Worm (Caenorhabditis elegans): ENCODE results near the gene npax-1.
A peak's percentile ranks its signal among the peaks of the same experiment; 100 is the strongest.

The npax-1 gene

ce11 chrII:7338995-7339394 lies 7.9 kb upstream of the npax-1 start, which contains the start of gene nhr-21:
Gene nhr-21, plus strand, starts transcription at chrII:7339229.
- TF ChIP-seq nhr-25 (tag; optimal IDR thresholded peaks at IDR 0.05) (peak; percentile 24), ama-1 (optimal IDR thresholded peaks at IDR 0.05) (peak; percentile 52), ztf-11 (tag; optimal IDR thresholded peaks at IDR 0.05) (no peak), nfya-1 (tag; optimal IDR thresholded peaks at IDR 0.05; ENCODE audit: insufficient read depth) (peak; percentile 35), nhr-23 (tag; optimal IDR thresholded peaks at IDR 0.05) (peak; percentile 50), egl-27 (tag; optimal IDR thresholded peaks at IDR 0.05) (no peak), ceh-28 (tag; optimal IDR thresholded peaks at IDR 0.05) (peak; percentile 10), nhr-43 (tag; optimal IDR thresholded peaks at IDR 0.05; ENCODE audit: poor library complexity, severe bottlenecking) (no peak), jun-1 (tag; optimal IDR thresholded peaks at IDR 0.05) (no peak), elt-3 (tag; optimal IDR thresholded peaks at IDR 0.05) (peak in 1 of 3 experiments; percentile 56), nhr-67 (tag; optimal IDR thresholded peaks at IDR 0.05) (no peak), aly-2 (tag; optimal IDR thresholded peaks at IDR 0.05) (no peak), sea-2 (GFP tag; optimal IDR thresholded peaks at IDR 0.05) (no peak), fos-1 (tag; optimal IDR thresholded peaks at IDR 0.05) (no peak)

ce11 chrII:7337469-7337893 lies 6.4 kb upstream of the npax-1 start:
- TF ChIP-seq elt-1 (tag; optimal IDR thresholded peaks at IDR 0.05) (no peak), mdl-1 (tag; optimal IDR thresholded peaks at IDR 0.05) (peak; percentile 63), hmg-11 (tag; optimal IDR thresholded peaks at IDR 0.05) (peak; percentile 61), snpc-4 (tag; optimal IDR thresholded peaks at IDR 0.05) (peak; percentile 37), ztf-11 (tag; optimal IDR thresholded peaks at IDR 0.05) (no peak), nhr-67 (tag; optimal IDR thresholded peaks at IDR 0.05) (no peak), nhr-77 (tag; optimal IDR thresholded peaks at IDR 0.05) (no peak), lin-15B (tag; optimal IDR thresholded peaks at IDR 0.05) (peak; percentile 2), nhr-76 (tag; optimal IDR thresholded peaks at IDR 0.05) (no peak), eor-1 (tag; optimal IDR thresholded peaks at IDR 0.05) (no peak), fkh-10 (GFP tag; optimal IDR thresholded peaks at IDR 0.05) (no peak), lsy-12 (tag; optimal IDR thresholded peaks at IDR 0.05) (peak; percentile 66), ceh-28 (tag; optimal IDR thresholded peaks at IDR 0.05) (peak; percentile 67), nhr-23 (tag; optimal IDR thresholded peaks at IDR 0.05) (peak; percentile 92), fkh-2 (tag; optimal IDR thresholded peaks at IDR 0.05) (no peak), nhr-12 (tag; optimal IDR thresholded peaks at IDR 0.05) (no peak), sea-2 (GFP tag; optimal IDR thresholded peaks at IDR 0.05) (no peak), fos-1 (tag; optimal IDR thresholded peaks at IDR 0.05) (no peak), unc-62 (GFP tag; optimal IDR thresholded peaks at IDR 0.05) (no peak), pha-4 (tag; optimal IDR thresholded peaks at IDR 0.05) (peak; percentile 91), ceh-16 (tag; optimal IDR thresholded peaks at IDR 0.05) (no peak), ztf-4 (tag; optimal IDR thresholded peaks at IDR 0.05) (peak; percentile 53), nhr-237 (tag; optimal IDR thresholded peaks at IDR 0.05) (no peak), elt-2 (tag; optimal IDR thresholded peaks at IDR 0.05) (peak; percentile 94), nhr-25 (tag; optimal IDR thresholded peaks at IDR 0.05) (peak; percentile 90), nhr-43 (tag; optimal IDR thresholded peaks at IDR 0.05; ENCODE audit: poor library complexity, severe bottlenecking) (peak; percentile 99), skn-1 (tag; optimal IDR thresholded peaks at IDR 0.05) (no peak), tbx-2 (tag; optimal IDR thresholded peaks at IDR 0.05) (peak; percentile 75), jun-1 (tag; optimal IDR thresholded peaks at IDR 0.05) (peak; percentile 83), nfya-1 (tag; optimal IDR thresholded peaks at IDR 0.05; ENCODE audit: insufficient read depth) (peak; percentile 72), R02D3.7 (tag; optimal IDR thresholded peaks at IDR 0.05) (peak; percentile 10), aly-2 (tag; optimal IDR thresholded peaks at IDR 0.05) (no peak), unc-39 (tag; optimal IDR thresholded peaks at IDR 0.05) (no peak), lin-39 (tag; optimal IDR thresholded peaks at IDR 0.05) (peak; percentile 67), egl-5 (tag; optimal IDR thresholded peaks at IDR 0.05) (no peak), mml-1 (tag; optimal IDR thresholded peaks at IDR 0.05) (no peak), pqm-1 (tag; optimal IDR thresholded peaks at IDR 0.05) (peak; percentile 95), nhr-11 (tag; optimal IDR thresholded peaks at IDR 0.05) (no peak), ZK546.5 (tag; optimal IDR thresholded peaks at IDR 0.05) (no peak), ama-1 (optimal IDR thresholded peaks at IDR 0.05) (peak; percentile 17), egl-27 (tag; optimal IDR thresholded peaks at IDR 0.05) (no peak), elt-3 (tag; optimal IDR thresholded peaks at IDR 0.05) (peak in 2 of 3 experiments; percentile 34 to 69), zag-1 (tag; optimal IDR thresholded peaks at IDR 0.05) (no peak), ceh-82 (tag; optimal IDR thresholded peaks at IDR 0.05) (no peak), daf-12 (tag; optimal IDR thresholded peaks at IDR 0.05) (no peak), nhr-28 (tag; optimal IDR thresholded peaks at IDR 0.05) (no peak), ceh-9 (tag; optimal IDR thresholded peaks at IDR 0.05) (no peak)

Data from whole organism, L3 larva.